Fruit fly (Drosophila melanogaster): Measurements from ENCODE around the gene faf.

faf gene

DNA sequence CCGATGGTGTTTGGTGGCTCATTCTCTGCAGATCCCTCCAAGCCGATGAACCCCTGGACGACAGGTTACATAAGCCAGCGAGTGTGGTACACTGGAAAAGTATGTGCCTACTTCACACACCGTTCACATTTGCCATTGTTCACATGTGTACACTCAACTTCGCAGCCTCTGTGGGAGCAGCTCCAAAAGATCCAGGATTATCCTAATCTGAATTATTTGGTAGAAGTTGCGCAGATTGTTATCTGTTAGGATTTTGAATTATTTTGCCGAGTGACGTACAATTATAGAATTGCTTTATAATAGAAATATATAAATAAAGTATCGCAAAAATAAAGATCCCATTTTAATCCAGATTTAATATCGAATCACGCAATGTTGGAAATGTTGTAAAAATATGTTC, 9.3 kb upstream of the faf start (continued):
- TF ChIP-seq eg (GFP tag; IDR thresholded peaks at IDR 0.05) (no peak), CG15336 (GFP tag; IDR thresholded peaks at IDR 0.05) (peak; percentile 63), CG6808 (GFP tag; optimal IDR thresholded peaks at IDR 0.05) (peak; percentile 48), topi (GFP tag; optimal IDR thresholded peaks at IDR 0.05) (peak; percentile 3), CG8319 (GFP tag; optimal IDR thresholded peaks at IDR 0.05) (peak; percentile 27), CG10631 (GFP tag; optimal IDR thresholded peaks at IDR 0.05) (peak; percentile 61), CG8119 (GFP tag; IDR thresholded peaks at IDR 0.05) (peak; percentile 60)

DNA sequence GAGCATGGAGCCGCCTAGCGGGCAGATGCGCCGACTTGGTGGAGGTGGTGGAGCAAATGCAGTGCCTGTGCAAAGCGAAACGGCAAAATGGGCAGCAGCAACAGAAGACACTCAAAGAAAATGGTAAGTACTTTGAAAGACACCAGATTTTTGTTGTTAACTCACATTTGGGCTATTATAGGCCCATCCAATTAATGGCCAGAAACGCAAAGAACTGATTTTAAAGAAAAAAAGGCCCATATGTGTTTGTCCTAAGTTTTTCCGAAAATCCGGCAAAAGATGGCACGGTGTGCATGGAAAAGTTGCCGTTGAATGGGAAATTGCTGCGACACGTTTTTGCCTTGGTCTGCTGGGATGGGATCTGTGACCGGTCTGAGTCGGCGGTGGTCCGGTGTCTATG, 8.6 kb upstream of the faf start:
- TF ChIP-seq CG15336 (GFP tag; IDR thresholded peaks at IDR 0.05): peak; percentile 88
- TF ChIP-seq CG32006 (GFP tag; optimal IDR thresholded peaks at IDR 0.05): peak; percentile 87
- peak; percentile 35 for TF ChIP-seq Eip75B (GFP tag; optimal IDR thresholded peaks at IDR 0.05)
- peak; percentile 83 for TF ChIP-seq CG6276 (GFP tag; optimal IDR thresholded peaks at IDR 0.05)
- peak; percentile 83 for TF ChIP-seq CG6163 (GFP tag; IDR thresholded peaks at IDR 0.05)
- TF ChIP-seq CG3919 (GFP tag; optimal IDR thresholded peaks at IDR 0.05): peak; percentile 81
- TF ChIP-seq CG8632 (GFP tag; optimal IDR thresholded peaks at IDR 0.05): no peak
- no peak for TF ChIP-seq Blimp-1 (GFP tag; optimal IDR thresholded peaks at IDR 0.05)
- TF ChIP-seq CG11762 (GFP tag; optimal IDR thresholded peaks at IDR 0.05; ENCODE audit: insufficient read depth): peak; percentile 62
- peak; percentile 57 for TF ChIP-seq pdm3 (GFP tag; optimal IDR thresholded peaks at IDR 0.05)
- TF ChIP-seq spab (GFP tag; optimal IDR thresholded peaks at IDR 0.05): peak; percentile 12
- no peak for TF ChIP-seq CG31627 (GFP tag; optimal IDR thresholded peaks at IDR 0.05)
- peak; percentile 28; the same call in 1 of the 2 replicates for TF ChIP-seq CG11294 (GFP tag; IDR thresholded peaks at IDR 0.05)
- no peak for TF ChIP-seq Sox15 (GFP tag; optimal IDR thresholded peaks at IDR 0.05)
- TF ChIP-seq svp (GFP tag): peak; percentile 38
- TF ChIP-seq topi (GFP tag; optimal IDR thresholded peaks at IDR 0.05): peak; percentile 16
- TF ChIP-seq CG10631 (GFP tag; optimal IDR thresholded peaks at IDR 0.05): peak; percentile 68
- no peak for TF ChIP-seq CG1621 (tag; optimal IDR thresholded peaks at IDR 0.05)
- peak; percentile 24 for TF ChIP-seq CG10669 (GFP tag; optimal IDR thresholded peaks at IDR 0.05)
- peak; percentile 91 for TF ChIP-seq Eip78C (GFP tag)
- TF ChIP-seq vri (GFP tag; optimal IDR thresholded peaks at IDR 0.05): no peak
- peak; percentile 47 for TF ChIP-seq CG7368 (GFP tag; optimal IDR thresholded peaks at IDR 0.05)
- TF ChIP-seq net (GFP tag; optimal IDR thresholded peaks at IDR 0.05): peak; percentile 52
- peak; percentile 81 for TF ChIP-seq achi (GFP tag; optimal IDR thresholded peaks at IDR 0.05)
- TF ChIP-seq dac (GFP tag; optimal IDR thresholded peaks at IDR 0.05): peak; percentile 77
- no peak for TF ChIP-seq cyc (GFP tag; optimal IDR thresholded peaks at IDR 0.05)
- peak; percentile 65 for TF ChIP-seq Gug (GFP tag; IDR thresholded peaks at IDR 0.05)
- no peak for TF ChIP-seq Hr38 (GFP tag; optimal IDR thresholded peaks at IDR 0.05)
- TF ChIP-seq dsx (GFP tag; optimal IDR thresholded peaks at IDR 0.05; ENCODE audit: poor library complexity, severe bottlenecking): no peak
- peak; percentile 78 for TF ChIP-seq Hr4 (GFP tag; optimal IDR thresholded peaks at IDR 0.05)
- no peak for TF ChIP-seq fd85E (GFP tag; optimal IDR thresholded peaks at IDR 0.05)
- TF ChIP-seq CG8119 (GFP tag; IDR thresholded peaks at IDR 0.05): peak; percentile 86
- peak; percentile 88 for TF ChIP-seq eg (GFP tag; IDR thresholded peaks at IDR 0.05)
- peak; percentile 56 for TF ChIP-seq Ets96B (tag; optimal IDR thresholded peaks at IDR 0.05)
- TF ChIP-seq CG6854 (GFP tag; optimal IDR thresholded peaks at IDR 0.05): no peak
- no peak for TF ChIP-seq CG9139 (GFP tag; optimal IDR thresholded peaks at IDR 0.05)
- TF ChIP-seq CG6792 (GFP tag; optimal IDR thresholded peaks at IDR 0.05): no peak
- TF ChIP-seq esn (GFP tag; optimal IDR thresholded peaks at IDR 0.05): no peak
- TF ChIP-seq salr (GFP tag; optimal IDR thresholded peaks at IDR 0.05): peak in 1 of 2 experiments; percentile 35
- no peak for TF ChIP-seq Hr39 (GFP tag; optimal IDR thresholded peaks at IDR 0.05)
- TF ChIP-seq CG3032 (tag; optimal IDR thresholded peaks at IDR 0.05): peak; percentile 12
- no peak for TF ChIP-seq fkh (GFP tag; optimal IDR thresholded peaks at IDR 0.05)
- peak; percentile 84 for TF ChIP-seq Lpt (GFP tag; optimal IDR thresholded peaks at IDR 0.05)
- no peak for TF ChIP-seq Met (GFP tag; optimal IDR thresholded peaks at IDR 0.05)
- peak in 1 of 2 experiments; percentile 6 for TF ChIP-seq ss (GFP tag; optimal IDR thresholded peaks at IDR 0.05)
- no peak for TF ChIP-seq lz (GFP tag; optimal IDR thresholded peaks at IDR 0.05)
- TF ChIP-seq CG11902 (GFP tag; optimal IDR thresholded peaks at IDR 0.05): no peak
- TF ChIP-seq acj6 (GFP tag; optimal IDR thresholded peaks at IDR 0.05): peak; percentile 32

Measured in whole organism, prepupa.